Fruit fly (Drosophila melanogaster): Measurements from ENCODE around the gene BtbVII.

The BtbVII gene

DNA sequence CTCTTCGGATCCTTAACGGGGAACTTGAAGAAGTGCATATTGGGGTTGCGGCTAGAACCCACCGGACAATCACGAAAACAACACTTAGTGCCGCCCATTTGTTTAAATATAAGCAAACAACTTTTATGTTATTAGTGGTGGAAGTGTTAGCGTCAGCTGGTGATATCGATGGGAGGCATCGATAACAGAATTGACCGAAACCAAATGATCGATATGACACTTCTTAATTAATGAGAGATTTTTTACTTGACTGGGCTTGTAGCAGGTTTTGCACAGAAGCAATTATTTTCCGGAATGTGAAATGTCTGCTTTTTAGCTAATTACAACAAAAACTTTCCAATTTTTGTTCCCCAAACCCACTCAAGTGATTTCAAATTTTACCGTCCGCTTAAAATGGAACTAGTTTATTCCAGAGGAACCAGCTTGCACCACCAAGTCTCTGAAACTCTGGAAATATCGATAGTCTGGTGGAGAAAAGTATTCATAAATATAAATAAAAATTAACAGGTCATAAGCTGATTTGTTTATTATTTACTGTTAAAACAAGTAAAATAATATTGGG is 44.0 kb downstream of the BtbVII start, which contains the start of gene CG14965:
CG14965 (minus strand) TSS at position 159 of the 562 bp plus-strand sequence.
- TF ChIP-seq CG17801 (GFP tag; optimal IDR thresholded peaks at IDR 0.05; ENCODE audit: partially characterized antibody), result no peak

DNA sequence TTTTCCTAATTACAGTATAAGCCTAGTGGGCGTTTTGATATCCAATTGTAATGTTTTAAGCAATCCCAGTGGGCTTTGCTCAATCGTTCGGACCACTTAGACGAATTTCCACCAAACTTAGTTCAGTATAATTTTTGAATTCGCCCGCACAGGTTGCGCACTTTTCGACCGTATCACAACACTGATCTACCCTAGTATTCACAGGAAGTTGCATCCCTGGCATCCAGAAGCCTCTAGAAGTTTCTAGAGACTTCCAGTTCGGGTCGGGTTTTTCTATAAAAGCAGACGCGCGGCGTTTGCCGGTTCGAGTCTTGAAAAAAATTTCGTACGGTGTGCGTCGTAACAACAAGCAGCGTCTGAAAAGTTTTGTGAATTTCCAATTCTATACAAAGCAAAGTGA is 44.5 kb downstream of the BtbVII start, which contains the start of gene Hsp83:
Hsp83 (plus strand) TSS at position 58 of the 400 bp plus-strand sequence.
- peak; percentile 98 for TF ChIP-seq CG17801 (GFP tag; optimal IDR thresholded peaks at IDR 0.05; ENCODE audit: partially characterized antibody)

- peak; percentile 86 for TF ChIP-seq CG17801 (GFP tag; optimal IDR thresholded peaks at IDR 0.05; ENCODE audit: partially characterized antibody)
These were observed 45.6 kb downstream of the BtbVII start for dm6 chr3L:3194059-3194458.

DNA sequence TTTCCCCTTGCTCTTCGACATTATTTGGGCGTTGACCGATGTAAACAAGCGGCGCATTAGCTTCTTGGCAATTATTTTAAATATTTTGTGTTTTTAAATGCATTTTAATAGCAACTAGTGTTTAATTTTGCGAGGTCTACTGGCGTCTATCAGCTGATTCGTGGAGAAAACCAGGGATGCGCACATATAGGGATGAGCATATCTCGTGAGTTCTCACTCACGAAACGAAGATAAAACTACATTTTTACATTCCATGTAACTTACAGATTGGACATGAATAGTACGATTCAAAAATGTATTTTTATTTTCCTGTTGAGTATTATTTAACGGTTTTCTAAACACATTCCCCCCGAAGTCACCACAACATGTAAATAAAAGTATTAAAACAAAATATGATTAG is 49.0 kb downstream of the BtbVII start, which contains the start of gene CG14966:
CG14966 (minus strand) TSS at position 168 of the 400 bp plus-strand sequence.
- peak; percentile 58 for TF ChIP-seq CG17801 (GFP tag; optimal IDR thresholded peaks at IDR 0.05; ENCODE audit: partially characterized antibody)

DNA sequence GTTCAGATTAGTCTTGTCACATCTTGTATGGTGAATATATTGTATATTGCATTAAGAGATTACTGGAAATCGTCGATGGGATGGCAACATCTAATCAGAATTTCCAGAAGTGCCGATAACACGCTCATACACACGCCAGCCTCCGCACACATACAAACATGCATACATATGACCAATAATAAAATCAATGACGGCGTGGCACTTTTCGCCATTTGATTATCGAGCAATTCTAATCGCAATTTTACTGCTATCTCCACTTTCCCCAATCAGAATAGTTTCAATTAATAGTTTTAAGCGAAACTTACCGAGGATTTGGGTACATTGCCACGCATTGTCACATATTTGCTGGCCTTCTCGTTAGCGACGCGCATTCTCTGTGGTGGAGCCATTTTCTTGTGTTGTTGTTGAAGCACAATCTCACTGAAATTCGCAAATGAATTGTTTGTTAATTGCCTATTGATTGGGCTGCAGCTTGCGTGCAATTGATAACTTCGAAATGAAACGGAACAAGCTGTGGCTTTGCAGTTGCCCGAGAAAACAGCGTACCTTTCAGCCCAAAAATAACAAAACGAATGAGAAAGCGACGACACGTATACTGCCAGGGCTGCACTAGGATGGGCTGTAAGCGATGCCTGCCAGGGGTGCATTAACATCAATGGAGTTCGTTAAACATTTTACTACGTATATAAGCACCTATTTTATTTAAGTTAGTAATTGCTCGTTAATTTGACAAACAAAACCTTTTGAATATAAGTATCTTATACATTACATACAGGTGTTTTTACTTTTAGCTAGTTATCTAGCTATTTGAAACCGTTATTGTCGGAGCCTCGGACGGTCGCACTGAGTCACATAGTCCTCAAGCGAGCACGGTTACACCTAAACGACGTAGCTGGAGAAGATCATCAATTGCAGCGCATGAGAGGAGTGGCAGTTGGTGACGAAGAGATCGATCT is 50.3 kb downstream of the BtbVII start, which contains the start of the genes CG32276 and gry:
CG32276 (minus strand) TSS at position 601 of the 956 bp plus-strand sequence.
gry (plus strand) TSS at position 644 of the 956 bp plus-strand sequence.
- TF ChIP-seq CG17801 (GFP tag; optimal IDR thresholded peaks at IDR 0.05; ENCODE audit: partially characterized antibody), result peak; percentile 89

DNA sequence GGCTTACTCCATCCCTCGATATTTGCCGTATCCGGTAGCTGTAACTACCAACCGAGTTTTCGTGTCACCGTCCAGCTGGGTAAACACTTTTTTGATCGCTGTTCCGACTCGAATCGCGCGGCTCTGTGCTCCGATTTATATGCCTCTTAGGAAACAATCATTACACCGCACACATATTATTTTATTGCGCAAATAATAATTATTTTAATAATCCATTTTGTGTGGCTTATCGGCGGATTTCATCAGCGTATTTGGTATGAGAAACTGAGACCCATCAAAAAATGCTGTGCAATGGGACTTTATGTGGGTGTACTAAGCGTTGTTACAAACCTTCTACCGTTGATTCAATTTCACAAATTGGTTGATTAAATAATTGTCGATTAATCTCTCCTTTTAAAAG is 54.6 kb downstream of the BtbVII start, which contains the start of gene CG32271:
CG32271 (minus strand) TSS at position 101 of the 400 bp plus-strand sequence.
- TF ChIP-seq CG17801 (GFP tag; optimal IDR thresholded peaks at IDR 0.05; ENCODE audit: partially characterized antibody), result no peak

dm6 chr3L:3204348-3204747 is 55.9 kb downstream of the BtbVII start, which contains the start of gene CG33159:
Gene CG33159 (minus strand): TSS chr3L:3204448.
- TF ChIP-seq CG17801 (GFP tag; optimal IDR thresholded peaks at IDR 0.05; ENCODE audit: partially characterized antibody), result no peak

DNA sequence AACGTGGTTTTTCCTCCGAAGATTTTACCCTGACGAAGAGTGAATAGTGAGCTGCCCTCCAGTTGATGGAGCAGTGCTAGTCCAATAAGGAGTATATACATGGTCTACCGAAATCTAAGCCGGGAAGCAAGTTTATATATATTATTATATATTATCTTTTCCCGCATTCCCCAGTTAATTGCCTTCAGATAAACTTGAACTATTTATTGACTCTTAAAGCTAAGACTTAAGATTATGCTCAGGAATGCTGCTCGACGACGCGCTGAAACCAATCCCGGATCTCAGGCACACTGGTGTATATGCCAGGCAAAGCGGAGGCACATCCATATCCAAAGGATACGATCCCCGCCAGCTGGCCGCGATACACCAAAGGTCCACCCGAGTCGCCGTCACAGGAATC is 56.9 kb downstream of the BtbVII start, which contains the start of gene CG32277:
CG32277 (minus strand) TSS at position 101 of the 400 bp plus-strand sequence.
- TF ChIP-seq CG17801 (GFP tag; optimal IDR thresholded peaks at IDR 0.05; ENCODE audit: partially characterized antibody), result no peak

DNA sequence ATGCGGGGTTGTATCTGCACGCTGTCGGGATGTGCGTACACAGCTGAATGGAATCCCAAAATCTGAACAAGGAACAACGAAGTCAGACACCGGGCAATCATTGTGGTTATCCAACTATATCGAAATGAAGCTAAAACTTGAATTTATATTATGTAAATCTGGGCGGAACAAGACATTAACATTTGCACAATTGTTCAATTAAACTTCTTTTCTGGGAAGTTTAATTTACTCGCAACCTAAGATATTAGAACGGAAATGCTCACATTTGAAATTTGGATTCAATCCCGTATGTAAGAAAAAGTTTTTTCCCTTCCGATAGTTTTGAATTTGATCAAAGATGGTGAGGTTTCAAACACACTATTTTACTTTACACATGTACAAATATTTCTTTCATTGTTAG is 57.8 kb downstream of the BtbVII start, which contains the start of gene CG33160:
CG33160 (minus strand) TSS at position 101 of the 400 bp plus-strand sequence.
- no peak for TF ChIP-seq CG17801 (GFP tag; optimal IDR thresholded peaks at IDR 0.05; ENCODE audit: partially characterized antibody)
